Worm (Caenorhabditis elegans): ENCODE data around the gene Y32G9A.12.

ce11 chrV:1875497-1875988 is 44.5 kb downstream of the Y32G9A.12 start:
- TF ChIP-seq ets-7 (tag; optimal IDR thresholded peaks at IDR 0.05) (no peak), ama-1 (optimal IDR thresholded peaks at IDR 0.05) (peak; percentile 61), tbx-37 (GFP tag; conservative IDR thresholded peaks at IDR 0.05) (no peak), hnd-1 (tag; optimal IDR thresholded peaks at IDR 0.05) (no peak), sea-1 (GFP tag; conservative IDR thresholded peaks at IDR 0.05) (peak; percentile 25; the same call in 1 of the 2 replicates), ceh-36 (tag; optimal IDR thresholded peaks at IDR 0.05) (peak; percentile 34)
